Fruit fly (Drosophila melanogaster): ENCODE results near the gene Ms.

The Ms gene

DNA sequence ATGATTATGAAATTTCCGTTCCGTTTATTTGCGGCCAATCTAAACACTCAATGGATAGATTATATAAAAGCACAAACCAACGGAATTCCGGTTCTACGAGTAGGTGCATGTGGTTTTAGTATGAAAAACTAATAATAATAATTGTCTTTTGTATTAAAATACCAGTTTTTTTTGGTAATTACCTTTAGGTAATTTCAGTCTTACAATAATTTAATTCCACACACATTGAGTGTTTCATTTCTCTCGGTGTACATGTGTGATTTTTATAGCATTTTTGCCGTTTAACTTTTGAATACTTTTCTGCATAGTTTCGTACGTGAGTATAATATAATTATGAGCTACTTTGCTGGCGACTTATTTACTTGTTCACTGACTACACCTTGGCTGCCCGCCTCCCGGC lies 38.3 kb upstream of the Ms start:
- TF ChIP-seq fd96Ca (GFP tag; IDR thresholded peaks at IDR 0.05): no peak
- no peak for TF ChIP-seq D1 (tag; optimal IDR thresholded peaks at IDR 0.05)
- no peak for TF ChIP-seq EcR (GFP tag; optimal IDR thresholded peaks at IDR 0.05)
- TF ChIP-seq CG4496 (GFP tag; IDR thresholded peaks at IDR 0.05): no peak
- TF ChIP-seq Pif1A (GFP tag; optimal IDR thresholded peaks at IDR 0.05): no peak
- no peak for TF ChIP-seq gl (tag; optimal IDR thresholded peaks at IDR 0.05)
- TF ChIP-seq CG32121 (GFP tag; IDR thresholded peaks at IDR 0.05): no peak
- no peak for TF ChIP-seq CG15710 (tag; optimal IDR thresholded peaks at IDR 0.05)
- TF ChIP-seq Pif1B (GFP tag; optimal IDR thresholded peaks at IDR 0.05): no peak
- no peak for TF ChIP-seq CG9948 (tag; optimal IDR thresholded peaks at IDR 0.05)
- no peak for TF ChIP-seq rn (GFP tag; IDR thresholded peaks at IDR 0.05)
- TF ChIP-seq CG8301 (tag; optimal IDR thresholded peaks at IDR 0.05): no peak
- no peak for TF ChIP-seq CG8159 (tag; optimal IDR thresholded peaks at IDR 0.05)
- no peak for TF ChIP-seq CG10348 (GFP tag; IDR thresholded peaks at IDR 0.05)
- no peak for TF ChIP-seq CG17806 (tag; optimal IDR thresholded peaks at IDR 0.05)
- no peak for TF ChIP-seq Ets98B (GFP tag; IDR thresholded peaks at IDR 0.05)
- no peak for TF ChIP-seq Snoo (tag; optimal IDR thresholded peaks at IDR 0.05)
- TF ChIP-seq CG12605 (GFP tag; IDR thresholded peaks at IDR 0.05): no peak
- no peak for TF ChIP-seq CG34367 (tag; optimal IDR thresholded peaks at IDR 0.05)

DNA sequence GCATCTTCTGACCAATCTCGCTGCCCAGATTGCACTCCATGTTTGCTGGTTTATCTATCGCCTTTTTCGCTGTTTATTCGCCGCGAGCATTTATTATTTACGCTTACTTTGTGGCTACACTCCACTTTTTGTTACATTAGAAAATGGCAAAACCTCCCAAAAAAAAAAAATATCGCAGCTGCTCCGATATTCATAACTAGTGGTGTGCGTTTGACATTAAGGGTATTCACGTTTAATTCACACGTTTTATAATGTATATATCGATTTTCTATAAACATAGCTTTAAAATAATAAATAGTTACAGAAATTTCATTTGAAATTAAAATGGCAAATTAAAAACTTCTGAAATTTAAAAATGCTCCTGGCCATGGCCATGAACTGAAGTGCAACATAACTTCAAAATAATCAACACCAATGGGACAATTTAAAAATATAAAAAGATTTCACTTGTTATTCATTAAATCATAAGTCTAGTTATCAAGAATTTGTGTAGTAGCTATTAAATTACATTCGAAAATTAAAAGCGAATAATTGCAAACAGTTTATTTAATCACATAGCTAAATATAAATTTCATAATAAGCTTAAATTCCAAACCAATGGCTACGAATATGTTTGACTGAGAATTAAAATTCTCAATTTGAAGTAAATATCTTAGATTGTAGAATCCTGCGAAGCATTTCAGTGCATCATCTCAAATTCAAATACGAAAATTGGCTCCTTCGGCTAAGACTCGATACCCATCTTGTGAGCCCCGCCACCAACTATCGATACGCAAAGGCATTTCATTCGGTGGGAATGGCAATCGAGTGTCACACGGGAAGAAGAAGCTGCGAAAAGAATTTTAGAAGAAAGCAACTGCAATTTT lies 22.9 kb upstream of the Ms start, which contains the start of the genes Nab2 and BRWD3:
TSS of gene Nab2 (minus strand) at position 203 of the 866 bp plus-strand sequence.
TSS of gene BRWD3 (plus strand) at position 784 of the 866 bp plus-strand sequence.
- TF ChIP-seq CG12605 (GFP tag; IDR thresholded peaks at IDR 0.05): peak; percentile 8; the same call in 1 of the 2 replicates
- no peak for TF ChIP-seq Pif1B (GFP tag; optimal IDR thresholded peaks at IDR 0.05)
- TF ChIP-seq CG34367 (tag; optimal IDR thresholded peaks at IDR 0.05): no peak
- peak; percentile 20; the same call in 1 of the 2 replicates for TF ChIP-seq rn (GFP tag; IDR thresholded peaks at IDR 0.05)
- TF ChIP-seq CG15710 (tag; optimal IDR thresholded peaks at IDR 0.05): no peak
- TF ChIP-seq CG4496 (GFP tag; IDR thresholded peaks at IDR 0.05): 0 out of 3 replicates have a peak, but pooled peaks have one; percentile 8
- TF ChIP-seq CG8301 (tag; optimal IDR thresholded peaks at IDR 0.05): no peak
- TF ChIP-seq CG14655 (GFP tag; optimal IDR thresholded peaks at IDR 0.05): no peak
- TF ChIP-seq CG9948 (tag; optimal IDR thresholded peaks at IDR 0.05): no peak
- 0 out of 2 replicates have a peak, but pooled peaks have one; percentile 50 for TF ChIP-seq CG32121 (GFP tag; IDR thresholded peaks at IDR 0.05)
- peak; percentile 15 for TF ChIP-seq CG8159 (tag; optimal IDR thresholded peaks at IDR 0.05)
- TF ChIP-seq CG10348 (GFP tag; IDR thresholded peaks at IDR 0.05): no peak
- TF ChIP-seq CG17806 (tag; optimal IDR thresholded peaks at IDR 0.05): no peak
- TF ChIP-seq Snoo (tag; optimal IDR thresholded peaks at IDR 0.05): no peak
- no peak for TF ChIP-seq Pif1A (GFP tag; optimal IDR thresholded peaks at IDR 0.05)
- no peak for TF ChIP-seq D1 (tag; optimal IDR thresholded peaks at IDR 0.05)
- TF ChIP-seq fd96Ca (GFP tag; IDR thresholded peaks at IDR 0.05): peak; percentile 21; the same call in 1 of the 3 replicates
- TF ChIP-seq Ets98B (GFP tag; IDR thresholded peaks at IDR 0.05): no peak; the same call in none of the 2 replicates
- TF ChIP-seq EcR (GFP tag; optimal IDR thresholded peaks at IDR 0.05): no peak
- TF ChIP-seq gl (tag; optimal IDR thresholded peaks at IDR 0.05): no peak
- TF ChIP-seq CG13204 (GFP tag; optimal IDR thresholded peaks at IDR 0.05): no peak

DNA sequence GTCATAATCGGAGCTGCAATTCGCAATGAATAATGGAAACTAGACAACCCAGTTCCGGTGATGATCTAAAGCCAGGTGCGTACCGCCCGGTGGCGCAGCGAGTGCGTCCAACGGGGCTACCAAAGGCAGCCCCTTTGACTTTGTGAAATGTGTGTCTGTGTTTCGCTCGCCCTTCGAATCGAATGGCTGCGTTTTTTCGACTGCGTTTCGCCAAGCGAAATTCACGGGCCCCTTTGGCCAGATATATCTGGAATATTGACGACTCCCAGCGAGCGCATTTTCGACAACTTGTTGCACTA lies 22.3 kb upstream of the Ms start:
- TF ChIP-seq Ets98B (GFP tag; IDR thresholded peaks at IDR 0.05) (no peak), Pif1B (GFP tag; optimal IDR thresholded peaks at IDR 0.05) (no peak), EcR (GFP tag; optimal IDR thresholded peaks at IDR 0.05) (no peak), CG32121 (GFP tag; IDR thresholded peaks at IDR 0.05) (no peak), Snoo (tag; optimal IDR thresholded peaks at IDR 0.05) (no peak), CG10348 (GFP tag; IDR thresholded peaks at IDR 0.05) (no peak)

DNA sequence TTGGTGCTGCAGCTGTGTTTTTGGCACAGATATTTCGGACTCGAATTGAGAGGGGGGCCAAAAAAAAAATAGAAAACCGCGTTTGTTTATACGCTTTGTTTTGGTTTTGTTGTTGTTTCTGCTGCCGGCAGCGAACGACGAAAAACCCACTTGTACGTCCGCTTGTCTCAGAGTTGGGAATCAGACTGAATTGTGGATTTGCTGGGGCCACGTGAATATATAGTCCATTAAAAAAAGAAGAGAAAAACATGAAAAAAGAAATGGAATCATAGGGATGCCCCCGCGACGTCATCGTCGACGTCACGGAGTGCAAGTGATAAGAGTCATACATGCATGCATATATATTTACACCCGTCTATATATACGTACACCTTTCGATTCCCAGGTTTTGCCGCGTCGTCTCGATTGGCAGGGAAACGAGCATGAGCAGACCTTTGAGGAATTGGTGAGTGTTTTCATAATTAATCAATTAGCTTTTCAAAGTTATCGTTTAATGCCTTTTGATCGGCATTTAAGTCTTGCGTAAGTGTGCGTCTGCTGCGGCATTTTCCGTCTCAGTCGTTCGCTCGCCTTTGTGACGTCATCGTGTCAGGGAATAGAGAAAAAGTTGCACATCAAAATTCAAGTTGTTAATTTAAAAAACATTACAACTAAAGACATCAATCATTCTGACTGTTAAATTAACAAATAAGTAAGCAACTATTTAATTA lies 21.6 kb upstream of the Ms start:
- TF ChIP-seq Pif1B (GFP tag; optimal IDR thresholded peaks at IDR 0.05) (no peak), CG10348 (GFP tag; IDR thresholded peaks at IDR 0.05) (no peak), CG12605 (GFP tag; IDR thresholded peaks at IDR 0.05) (peak; percentile 32; the same call in 1 of the 2 replicates), CG8301 (tag; optimal IDR thresholded peaks at IDR 0.05) (no peak), D1 (tag; optimal IDR thresholded peaks at IDR 0.05) (no peak), rn (GFP tag; IDR thresholded peaks at IDR 0.05) (no peak), Snoo (tag; optimal IDR thresholded peaks at IDR 0.05) (no peak), Pif1A (GFP tag; optimal IDR thresholded peaks at IDR 0.05) (no peak), CG8159 (tag; optimal IDR thresholded peaks at IDR 0.05) (no peak), CG32121 (GFP tag; IDR thresholded peaks at IDR 0.05) (no peak), CG4496 (GFP tag; IDR thresholded peaks at IDR 0.05) (0 out of 3 replicates have a peak, but pooled peaks have one; percentile 15), CG13204 (GFP tag; optimal IDR thresholded peaks at IDR 0.05) (no peak), CG17806 (tag; optimal IDR thresholded peaks at IDR 0.05) (no peak), fd96Ca (GFP tag; IDR thresholded peaks at IDR 0.05) (no peak), gl (tag; optimal IDR thresholded peaks at IDR 0.05) (peak; percentile 39), Ets98B (GFP tag; IDR thresholded peaks at IDR 0.05) (0 out of 2 replicates have a peak, but pooled peaks have one; percentile 6), EcR (GFP tag; optimal IDR thresholded peaks at IDR 0.05) (peak; percentile 71), CG14655 (GFP tag; optimal IDR thresholded peaks at IDR 0.05) (no peak), CG15710 (tag; optimal IDR thresholded peaks at IDR 0.05) (peak; percentile 9), CG9948 (tag; optimal IDR thresholded peaks at IDR 0.05) (no peak), CG34367 (tag; optimal IDR thresholded peaks at IDR 0.05) (no peak)

DNA sequence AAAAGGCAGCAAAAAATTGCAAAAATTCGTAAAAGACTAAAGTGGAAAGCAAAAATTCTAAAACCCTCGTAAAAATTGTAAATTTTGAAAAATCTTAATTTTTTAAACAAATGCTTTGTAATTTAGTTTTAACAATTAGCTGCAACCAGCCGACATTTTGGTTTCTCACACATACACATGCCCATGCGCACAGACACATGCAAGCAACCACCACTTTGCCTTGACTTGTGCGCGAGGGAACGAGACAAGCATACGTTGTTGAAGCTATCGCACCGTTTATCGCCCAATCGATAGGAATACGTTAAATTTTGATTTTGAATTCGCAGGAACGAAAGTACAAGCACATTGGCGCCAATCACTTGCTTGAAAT lies 21.0 kb upstream of the Ms start:
- TF ChIP-seq CG10348 (GFP tag; IDR thresholded peaks at IDR 0.05) (no peak), Ets98B (GFP tag; IDR thresholded peaks at IDR 0.05) (peak; percentile 12; the same call in 1 of the 2 replicates), CG17806 (tag; optimal IDR thresholded peaks at IDR 0.05) (no peak), CG32121 (GFP tag; IDR thresholded peaks at IDR 0.05) (no peak)
